Worm (Caenorhabditis elegans): ENCODE measurements around the gene W03F8.6.

ce11 chrIV:5215092-5215491 is 28.7 kb upstream of the W03F8.6 start, which contains the start of gene Y59E9AL.4:
- TF ChIP-seq elt-2 (tag; optimal IDR thresholded peaks at IDR 0.05): no peak
- no peak for TF ChIP-seq tbx-7 (tag; optimal IDR thresholded peaks at IDR 0.05)
- TF ChIP-seq pax-1 (tag; optimal IDR thresholded peaks at IDR 0.05): no peak
- no peak for TF ChIP-seq hlh-6 (tag; optimal IDR thresholded peaks at IDR 0.05)
- TF ChIP-seq lim-6 (tag; optimal IDR thresholded peaks at IDR 0.05): no peak
- TF ChIP-seq nhr-11 (tag; optimal IDR thresholded peaks at IDR 0.05): no peak
- no peak for TF ChIP-seq tbx-2 (tag; optimal IDR thresholded peaks at IDR 0.05)
- no peak for TF ChIP-seq unc-55 (GFP tag; optimal IDR thresholded peaks at IDR 0.05)
- TF ChIP-seq hlh-15 (tag; optimal IDR thresholded peaks at IDR 0.05): no peak
- no peak for TF ChIP-seq pha-4 (tag; optimal IDR thresholded peaks at IDR 0.05)
- TF ChIP-seq pqm-1 (tag; optimal IDR thresholded peaks at IDR 0.05): no peak
- TF ChIP-seq fkh-10 (GFP tag; optimal IDR thresholded peaks at IDR 0.05): no peak

Measured in whole organism, late embryonic.